Fruit fly (Drosophila melanogaster): Measurements from ENCODE around the gene CG3734.

CG3734 gene

DNA sequence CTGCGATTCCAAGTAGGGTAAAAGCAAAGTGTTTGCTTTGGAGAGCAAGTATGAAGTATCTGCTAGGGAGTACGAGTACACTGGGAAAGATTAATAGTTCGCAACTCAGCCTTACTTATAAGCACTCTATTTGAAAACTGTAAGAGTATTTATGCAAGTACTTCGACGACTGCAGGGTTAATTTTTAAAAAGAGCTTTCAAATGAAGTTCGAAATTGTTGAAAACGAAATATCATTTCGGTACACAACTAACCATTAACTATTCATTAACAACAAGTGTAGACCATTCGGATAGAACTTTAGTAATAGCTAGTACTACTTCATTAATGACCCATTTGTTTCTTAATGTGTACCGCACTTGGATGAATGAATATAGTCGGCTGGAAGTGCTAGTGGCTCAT is 4.4 kb upstream of the CG3734 start:
- no peak for TF ChIP-seq dsx (GFP tag; optimal IDR thresholded peaks at IDR 0.05; ENCODE audit: poor library complexity, severe bottlenecking)
- no peak for TF ChIP-seq Smox (GFP tag; optimal IDR thresholded peaks at IDR 0.05)
- TF ChIP-seq acj6 (GFP tag; optimal IDR thresholded peaks at IDR 0.05) = no peak
- TF ChIP-seq Eip78C (GFP tag) = no peak
- TF ChIP-seq Sox14 (GFP tag; optimal IDR thresholded peaks at IDR 0.05) = no peak
- TF ChIP-seq Hr4 (GFP tag; optimal IDR thresholded peaks at IDR 0.05) = peak; percentile 39
- no peak for TF ChIP-seq CG4318 (GFP tag; optimal IDR thresholded peaks at IDR 0.05)
- no peak for TF ChIP-seq CG1621 (tag; optimal IDR thresholded peaks at IDR 0.05)
- no peak for TF ChIP-seq net (GFP tag; optimal IDR thresholded peaks at IDR 0.05)
- TF ChIP-seq OdsH (GFP tag; optimal IDR thresholded peaks at IDR 0.05) = peak; percentile 26
- TF ChIP-seq CG11294 (GFP tag; IDR thresholded peaks at IDR 0.05) = no peak
- TF ChIP-seq fd59A (GFP tag; optimal IDR thresholded peaks at IDR 0.05) = no peak
- peak; percentile 41 for TF ChIP-seq CG10631 (GFP tag; optimal IDR thresholded peaks at IDR 0.05)
- TF ChIP-seq salr (GFP tag; optimal IDR thresholded peaks at IDR 0.05) = no peak
- no peak for TF ChIP-seq Ets96B (tag; optimal IDR thresholded peaks at IDR 0.05)
- no peak for TF ChIP-seq CG8632 (GFP tag; optimal IDR thresholded peaks at IDR 0.05)
- peak; percentile 57 for TF ChIP-seq CG32006 (GFP tag; optimal IDR thresholded peaks at IDR 0.05)
- no peak for TF ChIP-seq CG11902 (GFP tag; optimal IDR thresholded peaks at IDR 0.05)
- peak; percentile 15 for TF ChIP-seq Eip75B (GFP tag; optimal IDR thresholded peaks at IDR 0.05)
- no peak for TF ChIP-seq CG34406 (GFP tag; optimal IDR thresholded peaks at IDR 0.05)
- TF ChIP-seq CG6163 (GFP tag; IDR thresholded peaks at IDR 0.05) = no peak
- peak; percentile 9 for TF ChIP-seq achi (GFP tag; optimal IDR thresholded peaks at IDR 0.05)

DNA sequence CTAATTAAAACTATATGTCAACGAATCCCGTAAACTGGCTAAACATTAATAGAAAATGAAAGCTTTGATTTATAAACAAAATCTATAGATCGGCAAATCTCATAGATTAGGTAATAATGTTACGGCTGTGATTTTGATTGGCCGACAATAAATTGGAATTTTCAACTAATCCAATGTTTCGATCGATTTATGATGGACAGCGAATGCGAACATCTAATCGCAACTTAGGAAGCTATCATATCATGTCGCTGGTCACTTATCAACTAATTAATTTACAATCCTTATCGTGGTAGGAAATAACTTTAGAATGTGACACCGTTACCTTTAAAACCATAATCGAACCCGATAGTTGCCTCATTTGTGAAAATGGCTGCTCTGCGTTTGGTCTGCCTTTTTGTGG is 2.3 kb downstream of the CG3734 start, which contains the start of gene CG18493:
Gene CG18493, plus strand, starts transcription at position 352 of the 400 bp plus-strand sequence.
- no peak for TF ChIP-seq CG4318 (GFP tag; optimal IDR thresholded peaks at IDR 0.05)

DNA sequence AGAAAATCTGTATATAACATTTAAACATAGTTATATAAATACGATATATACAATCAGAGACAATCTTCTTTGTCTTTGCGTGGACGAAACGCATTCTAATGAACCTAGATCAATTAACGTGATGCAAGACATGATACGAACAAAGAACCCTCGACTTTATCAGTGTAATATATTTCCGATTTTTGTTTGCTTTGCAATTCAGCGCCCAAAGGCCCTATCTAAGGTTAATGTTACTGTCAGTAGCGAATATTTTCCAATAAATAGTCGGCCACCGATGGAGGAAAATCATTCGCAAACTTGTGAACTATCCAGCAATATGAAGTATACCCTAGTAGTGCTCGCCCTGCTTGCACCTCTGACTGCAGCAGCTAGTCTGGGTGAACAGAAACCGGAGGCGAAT is 5.4 kb downstream of the CG3734 start, which contains the start of gene CG3739:
Gene CG3739, plus strand, starts transcription at position 301 of the 400 bp plus-strand sequence.
- TF ChIP-seq Ets21C (GFP tag; optimal IDR thresholded peaks at IDR 0.05) (no peak), CG6792 (GFP tag; optimal IDR thresholded peaks at IDR 0.05) (no peak), CG6854 (GFP tag; optimal IDR thresholded peaks at IDR 0.05) (no peak), cyc (GFP tag; optimal IDR thresholded peaks at IDR 0.05) (no peak), svp (GFP tag) (no peak), CG16779 (tag; optimal IDR thresholded peaks at IDR 0.05) (no peak), Sox102F (GFP tag; optimal IDR thresholded peaks at IDR 0.05) (no peak), CG4318 (GFP tag; optimal IDR thresholded peaks at IDR 0.05) (no peak), CG11902 (GFP tag; optimal IDR thresholded peaks at IDR 0.05) (no peak), esn (GFP tag; optimal IDR thresholded peaks at IDR 0.05) (no peak), vri (GFP tag; optimal IDR thresholded peaks at IDR 0.05) (no peak), ss (GFP tag; optimal IDR thresholded peaks at IDR 0.05) (no peak), Hr38 (GFP tag; optimal IDR thresholded peaks at IDR 0.05) (no peak)

DNA sequence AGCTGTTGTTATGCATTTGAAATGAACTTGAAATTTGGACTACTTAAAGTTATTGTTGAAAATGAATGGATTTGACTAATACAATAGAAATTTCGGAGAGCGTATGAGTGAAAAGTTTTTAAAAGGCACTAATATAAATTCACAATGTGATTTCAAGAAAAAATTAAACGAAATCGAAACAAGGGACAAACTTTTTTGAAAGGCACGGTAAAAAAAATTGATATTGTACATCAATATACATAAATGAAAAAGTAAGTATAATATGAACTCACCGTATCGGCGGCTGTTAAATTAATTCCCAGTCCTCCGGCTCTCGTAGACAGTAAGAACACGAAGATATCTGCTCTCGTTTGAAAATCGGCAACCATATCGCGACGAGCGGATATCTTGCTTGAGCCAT is 10.8 kb downstream of the CG3734 start, which contains the start of gene CG31244:
Gene CG31244, minus strand, starts transcription at position 101 of the 400 bp plus-strand sequence.
- TF ChIP-seq CG15336 (GFP tag; IDR thresholded peaks at IDR 0.05) = no peak
- TF ChIP-seq net (GFP tag; optimal IDR thresholded peaks at IDR 0.05) = no peak
- no peak for TF ChIP-seq OdsH (GFP tag; optimal IDR thresholded peaks at IDR 0.05)
- no peak for TF ChIP-seq CG6792 (GFP tag; optimal IDR thresholded peaks at IDR 0.05)
- no peak for TF ChIP-seq ss (GFP tag; optimal IDR thresholded peaks at IDR 0.05)
- TF ChIP-seq dsx (GFP tag; optimal IDR thresholded peaks at IDR 0.05; ENCODE audit: poor library complexity, severe bottlenecking) = no peak
- TF ChIP-seq vri (GFP tag; optimal IDR thresholded peaks at IDR 0.05) = no peak
- TF ChIP-seq Hr39 (GFP tag; optimal IDR thresholded peaks at IDR 0.05) = no peak
- TF ChIP-seq Gug (GFP tag; IDR thresholded peaks at IDR 0.05) = no peak
- no peak for TF ChIP-seq CG8319 (GFP tag; optimal IDR thresholded peaks at IDR 0.05)
- no peak for TF ChIP-seq fd59A (GFP tag; optimal IDR thresholded peaks at IDR 0.05)
- no peak for TF ChIP-seq fkh (GFP tag; optimal IDR thresholded peaks at IDR 0.05)
- TF ChIP-seq dac (GFP tag; optimal IDR thresholded peaks at IDR 0.05) = no peak
- no peak for TF ChIP-seq CG3919 (GFP tag; optimal IDR thresholded peaks at IDR 0.05)
- no peak for TF ChIP-seq Ets96B (tag; optimal IDR thresholded peaks at IDR 0.05)
- no peak for TF ChIP-seq Hr4 (GFP tag; optimal IDR thresholded peaks at IDR 0.05)
- TF ChIP-seq CG34406 (GFP tag; optimal IDR thresholded peaks at IDR 0.05) = no peak
- no peak for TF ChIP-seq svp (GFP tag)
- no peak for TF ChIP-seq Lpt (GFP tag; optimal IDR thresholded peaks at IDR 0.05)
